Worm (Caenorhabditis elegans): ENCODE results near the gene ascc-1.

DNA sequence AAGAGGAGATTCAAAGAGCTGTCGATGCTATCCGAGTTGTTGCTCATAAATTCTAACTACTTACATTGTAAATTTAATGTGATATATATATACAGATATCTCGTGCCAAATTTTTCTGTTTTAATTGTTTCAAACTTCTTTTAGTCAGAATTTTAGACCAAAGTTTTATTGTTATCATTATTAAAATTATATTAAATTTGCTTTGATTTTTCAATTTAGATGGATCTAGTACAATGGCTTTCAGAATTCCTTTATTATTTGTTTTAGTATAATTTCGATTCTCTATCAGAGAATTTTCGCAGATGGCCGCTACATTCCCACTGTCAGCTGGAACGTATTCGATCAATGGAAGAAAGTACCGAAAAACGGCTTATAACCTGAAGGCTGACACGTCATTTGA is at the start of gene ascc-1:
- TF ChIP-seq nhr-42 (GFP tag; IDR thresholded peaks at IDR 0.05) (no peak), fkh-10 (GFP tag; optimal IDR thresholded peaks at IDR 0.05) (no peak), jun-1 (tag; optimal IDR thresholded peaks at IDR 0.05) (no peak), Y48G9A.11 (GFP tag; IDR thresholded peaks at IDR 0.05) (no peak), arid-1 (GFP tag; conservative IDR thresholded peaks at IDR 0.05) (no peak), nhr-28 (tag; optimal IDR thresholded peaks at IDR 0.05) (no peak)

Data from whole organism, L4 larva.